Worm (Caenorhabditis elegans) whole organism, mixed stage, embryonic: ENCODE results near the gene ssq-4.

Experiments
- M03D4.4 ChIP-seq: sonication (generic microtip); optimal IDR thresholded peaks from 2 replicates; lab custom pipeline; 2017; ENCODE audit warnings: mild to moderate bottlenecking, missing genetic modification characterization, missing compliant biosample characterization
- bed-3 ChIP-seq: fragments of 200-800 bp; sonication (Bioruptor generic); optimal IDR thresholded peaks from 3 replicates; lab custom pipeline; 2018; ENCODE audit warnings: mild to moderate bottlenecking, missing genetic modification characterization, moderate library complexity, missing compliant biosample characterization
- blmp-1 ChIP-seq: fragments of 150-350 bp; optimal IDR thresholded peaks from 2 replicates; lab custom pipeline; 2014; ENCODE audit warnings: missing biosample characterization, missing genetic modification characterization
- ceh-39 ChIP-seq: fragments of 150-350 bp; optimal IDR thresholded peaks from 2 replicates; lab custom pipeline; 2014; ENCODE audit warnings: missing biosample characterization, missing genetic modification characterization
- ceh-43 ChIP-seq: fragments of 200-800 bp; sonication (Bioruptor generic); optimal IDR thresholded peaks from 2 replicates; lab custom pipeline; 2018; ENCODE audit warnings: mild to moderate bottlenecking, missing genetic modification characterization, moderate library complexity, missing compliant biosample characterization
- ceh-83 ChIP-seq: fragments of 200-800 bp; sonication (Bioruptor generic); optimal IDR thresholded peaks from 2 replicates; lab custom pipeline; 2018; ENCODE audit warnings: mild to moderate bottlenecking, missing genetic modification characterization, missing compliant biosample characterization
- ces-1 ChIP-seq: fragments of 150-350 bp; optimal IDR thresholded peaks from 2 replicates; lab custom pipeline; 2014; ENCODE audit warnings: missing biosample characterization, missing genetic modification reagents, missing genetic modification characterization
- cnd-1 ChIP-seq: fragments of 200-800 bp; sonication (Bioruptor generic); optimal IDR thresholded peaks from 2 replicates; lab custom pipeline; 2018; ENCODE audit warnings: mild to moderate bottlenecking, missing genetic modification characterization, missing compliant biosample characterization
- drap-1 ChIP-seq: fragments of 200-800 bp; sonication (Bioruptor generic); optimal IDR thresholded peaks from 3 replicates; lab custom pipeline; 2018; ENCODE audit warnings: mild to moderate bottlenecking, missing genetic modification characterization, missing compliant biosample characterization
- elt-3 ChIP-seq: fragments of 150-350 bp; optimal IDR thresholded peaks from 2 replicates; lab custom pipeline; 2014; ENCODE audit warnings: missing biosample characterization, missing genetic modification characterization
- flh-1 ChIP-seq: fragments of 200-800 bp; sonication (Bioruptor generic); optimal IDR thresholded peaks from 2 replicates; lab custom pipeline; 2018; ENCODE audit warnings: mild to moderate bottlenecking, missing genetic modification characterization, moderate library complexity, missing compliant biosample characterization
- ham-2 ChIP-seq: fragments of 200-800 bp; sonication (Bioruptor generic); optimal IDR thresholded peaks from 2 replicates; lab custom pipeline; 2018; ENCODE audit warnings: mild to moderate bottlenecking, missing genetic modification characterization, missing compliant biosample characterization
- lin-13 ChIP-seq: fragments of 150-350 bp; optimal IDR thresholded peaks from 2 replicates; lab custom pipeline; 2014; ENCODE audit warnings: missing biosample characterization, missing genetic modification characterization
- lsy-2 ChIP-seq: fragments of 150-350 bp; optimal IDR thresholded peaks from 2 replicates; lab custom pipeline; 2014; ENCODE audit warnings: missing biosample characterization, missing genetic modification characterization
- mab-5 ChIP-seq: fragments of 150-350 bp; optimal IDR thresholded peaks from 2 replicates; lab custom pipeline; 2014; ENCODE audit warnings: missing biosample characterization, missing genetic modification characterization
- mep-1 ChIP-seq: fragments of 150-350 bp; optimal IDR thresholded peaks from 2 replicates; lab custom pipeline; 2017; ENCODE audit warnings: missing biosample characterization, missing genetic modification reagents, missing genetic modification characterization, inconsistent platforms
- mls-2 ChIP-seq: sonication (generic microtip); optimal IDR thresholded peaks from 2 replicates; lab custom pipeline; 2016; ENCODE audit warnings: mild to moderate bottlenecking, missing genetic modification characterization, moderate library complexity, missing compliant biosample characterization
- nhr-12 ChIP-seq: fragments of 150-350 bp; optimal IDR thresholded peaks from 2 replicates; lab custom pipeline; 2014; ENCODE audit warnings: missing biosample characterization, missing genetic modification characterization
- nhr-2 ChIP-seq: fragments of 150-350 bp; optimal IDR thresholded peaks from 2 replicates; lab custom pipeline; 2014; ENCODE audit warnings: missing biosample characterization, missing genetic modification characterization
- nhr-237 ChIP-seq: fragments of 150-350 bp; optimal IDR thresholded peaks from 2 replicates; lab custom pipeline; 2014; ENCODE audit warnings: missing biosample characterization, missing genetic modification characterization
- nhr-28 ChIP-seq: fragments of 150-350 bp; optimal IDR thresholded peaks from 2 replicates; lab custom pipeline; 2014; ENCODE audit warnings: missing biosample characterization, missing genetic modification characterization
- sem-2 ChIP-seq: fragments of 200-800 bp; sonication (Bioruptor generic); optimal IDR thresholded peaks from 2 replicates; lab custom pipeline; 2018; ENCODE audit warnings: mild to moderate bottlenecking, missing genetic modification characterization, missing compliant biosample characterization
- snpc-4 ChIP-seq: fragments of 150-350 bp; optimal IDR thresholded peaks from 2 replicates; lab custom pipeline; 2014; ENCODE audit warnings: missing biosample characterization, missing genetic modification characterization
- sptf-1 ChIP-seq: sonication (generic microtip); optimal IDR thresholded peaks from 2 replicates; lab custom pipeline; 2017; ENCODE audit warnings: mild to moderate bottlenecking, missing genetic modification characterization, moderate library complexity, missing compliant biosample characterization
- tbx-8 ChIP-seq: fragments of 200-800 bp; sonication (Bioruptor generic); optimal IDR thresholded peaks from 2 replicates; lab custom pipeline; 2018; ENCODE audit warnings: mild to moderate bottlenecking, missing genetic modification characterization, moderate library complexity, missing compliant biosample characterization
- unc-120 ChIP-seq: sonication (generic microtip); optimal IDR thresholded peaks from 2 replicates; lab custom pipeline; 2017; ENCODE audit warnings: missing genetic modification characterization, missing compliant biosample characterization; ENCODE audit not compliant: poor library complexity, severe bottlenecking
- unc-39 ChIP-seq: fragments of 150-350 bp; optimal IDR thresholded peaks from 2 replicates; lab custom pipeline; 2014; ENCODE audit warnings: missing biosample characterization, missing genetic modification characterization
- unc-62 ChIP-seq: fragments of 150-350 bp; optimal IDR thresholded peaks from 2 replicates; lab custom pipeline; 2014; ENCODE audit warnings: missing biosample characterization, missing genetic modification reagents, missing genetic modification characterization
- zip-8 ChIP-seq: fragments of 150-350 bp; optimal IDR thresholded peaks from 2 replicates; lab custom pipeline; 2014; ENCODE audit warnings: missing biosample characterization, missing genetic modification characterization
- ztf-11 ChIP-seq: fragments of 150-350 bp; optimal IDR thresholded peaks from 2 replicates; lab custom pipeline; 2014; ENCODE audit warnings: missing biosample characterization, missing genetic modification characterization

ssq-4 gene

DNA sequence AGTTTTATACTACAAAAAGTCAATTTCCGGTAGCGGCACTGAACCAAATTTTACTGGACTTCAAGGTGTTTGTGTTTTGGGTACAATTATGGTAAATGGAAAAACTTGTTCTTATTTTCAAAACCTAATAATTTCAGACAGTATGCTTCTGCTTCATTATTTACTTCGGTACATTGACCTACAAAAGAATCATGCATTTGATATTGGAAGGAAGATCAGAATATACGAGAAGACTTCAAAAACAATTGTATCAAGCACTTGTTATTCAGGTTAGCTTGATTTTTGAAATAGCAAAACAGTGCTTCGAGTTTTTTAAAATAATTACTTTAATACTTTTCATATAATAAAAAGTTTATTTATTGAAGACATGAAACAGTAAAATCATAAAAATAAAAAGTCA is 23.2 kb upstream of the ssq-4 start:
- no peak for TF ChIP-seq mep-1 (tag; lab: Kevin White, UChicago)
- TF ChIP-seq blmp-1 = no peak
- no peak for TF ChIP-seq sem-2 (GFP tag; lab: Kevin White, UChicago)
- no peak for TF ChIP-seq tbx-8 (GFP tag; lab: Kevin White, UChicago)
- no peak for TF ChIP-seq ceh-39
- TF ChIP-seq mab-5 (tag; lab: Kevin White, UChicago) = no peak
- TF ChIP-seq elt-3 (tag; lab: Kevin White, UChicago) = no peak
- no peak for TF ChIP-seq zip-8
- TF ChIP-seq bed-3 = no peak
- TF ChIP-seq ceh-43 (GFP tag; lab: Kevin White, UChicago) = no peak
- TF ChIP-seq nhr-237 = no peak
- no peak for TF ChIP-seq cnd-1 (tag; lab: Kevin White, UChicago)
- no peak for TF ChIP-seq ces-1 (GFP tag; lab: Kevin White, UChicago)
- no peak for TF ChIP-seq unc-39 (tag; lab: Kevin White, UChicago)
- no peak for TF ChIP-seq lsy-2 (tag; lab: Kevin White, UChicago)

- TF ChIP-seq elt-3 (tag; lab: Kevin White, UChicago) (no peak), blmp-1 (no peak), unc-120 (no peak), M03D4.4 (tag; lab: Kevin White, UChicago) (no peak), ceh-83 (no peak)
Observed at ce11 chrIV:4995842-4996241, 20.4 kb upstream of the ssq-4 start, which contains the start of gene ssq-2. ssq-2 (plus strand) TSS chrIV:4996142.

ce11 chrIV:4996956-4997355 is 19.3 kb upstream of the ssq-4 start:
- no peak for TF ChIP-seq mep-1 (tag; lab: Kevin White, UChicago)
- TF ChIP-seq flh-1 (GFP tag; lab: Kevin White, UChicago) = no peak
- no peak for TF ChIP-seq unc-120
- TF ChIP-seq ham-2 (GFP tag; lab: Kevin White, UChicago) = no peak
- TF ChIP-seq ceh-39 = no peak
- no peak for TF ChIP-seq blmp-1
- no peak for TF ChIP-seq snpc-4
- TF ChIP-seq cnd-1 (tag; lab: Kevin White, UChicago) = no peak
- TF ChIP-seq sptf-1 = no peak
- TF ChIP-seq tbx-8 (GFP tag; lab: Kevin White, UChicago) = no peak
- no peak for TF ChIP-seq ztf-11 (tag; lab: Kevin White, UChicago)
- TF ChIP-seq ces-1 (GFP tag; lab: Kevin White, UChicago) = no peak
- TF ChIP-seq mab-5 (tag; lab: Kevin White, UChicago) = no peak
- no peak for TF ChIP-seq ceh-43 (GFP tag; lab: Kevin White, UChicago)
- no peak for TF ChIP-seq nhr-12 (tag; lab: Kevin White, UChicago)
- TF ChIP-seq mls-2 (tag; lab: Kevin White, UChicago) = no peak
- TF ChIP-seq drap-1 (GFP tag; lab: Kevin White, UChicago) = no peak
- TF ChIP-seq unc-62 (GFP tag; lab: Kevin White, UChicago) = no peak

DNA sequence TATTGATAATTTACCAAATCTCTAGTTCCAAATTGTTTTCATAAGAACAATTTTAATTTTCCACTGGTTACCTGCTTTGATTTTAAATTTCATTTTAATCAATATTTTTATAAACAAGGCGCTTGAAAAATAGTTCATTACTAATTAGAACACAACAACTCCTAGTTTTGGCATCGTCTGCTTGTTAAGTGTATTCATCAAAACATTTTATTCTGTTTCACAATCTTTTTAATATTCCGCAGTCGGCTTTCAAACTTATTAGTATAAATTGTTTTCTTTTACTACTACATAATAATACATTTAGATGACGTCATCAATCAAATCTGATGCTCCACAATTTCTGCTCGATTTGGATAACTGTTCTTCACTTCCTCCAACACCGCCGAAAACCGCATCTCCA is 13.8 kb upstream of the ssq-4 start, which contains the start of gene pes-1:
Gene pes-1 (plus strand): TSS at position 301 of the 400 bp plus-strand sequence.
- TF ChIP-seq nhr-12 (tag; lab: Kevin White, UChicago) (no peak), zip-8 (peak; percentile 30), elt-3 (tag; lab: Kevin White, UChicago) (no peak)

DNA sequence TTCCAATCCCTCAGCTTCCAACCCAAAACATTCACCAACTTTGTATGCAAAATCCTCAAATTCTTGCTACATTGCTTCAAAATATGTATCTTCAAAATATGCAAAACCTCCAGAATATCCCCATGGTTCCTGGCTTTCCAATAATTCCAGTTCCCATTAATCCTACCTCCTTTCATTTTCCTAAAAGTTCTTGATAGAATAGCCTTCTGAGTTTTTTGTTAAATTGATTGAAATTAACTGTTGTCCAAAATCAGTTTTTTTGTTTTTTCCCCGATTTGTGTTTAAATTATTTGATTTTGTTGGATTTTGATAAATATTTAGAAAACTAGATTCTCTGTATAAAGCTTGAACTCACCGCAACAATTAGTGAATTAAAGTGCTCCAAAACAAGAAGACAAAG is 11.1 kb upstream of the ssq-4 start:
- TF ChIP-seq mep-1 (tag; lab: Kevin White, UChicago) = no peak
- TF ChIP-seq ceh-43 (GFP tag; lab: Kevin White, UChicago) = no peak
- no peak for TF ChIP-seq cnd-1 (tag; lab: Kevin White, UChicago)
- TF ChIP-seq unc-120 = no peak
- TF ChIP-seq drap-1 (GFP tag; lab: Kevin White, UChicago) = no peak
- TF ChIP-seq ceh-39 = no peak
- no peak for TF ChIP-seq ham-2 (GFP tag; lab: Kevin White, UChicago)
- no peak for TF ChIP-seq nhr-2 (tag; lab: Kevin White, UChicago)
- TF ChIP-seq snpc-4 = no peak
- TF ChIP-seq nhr-28 = no peak

DNA sequence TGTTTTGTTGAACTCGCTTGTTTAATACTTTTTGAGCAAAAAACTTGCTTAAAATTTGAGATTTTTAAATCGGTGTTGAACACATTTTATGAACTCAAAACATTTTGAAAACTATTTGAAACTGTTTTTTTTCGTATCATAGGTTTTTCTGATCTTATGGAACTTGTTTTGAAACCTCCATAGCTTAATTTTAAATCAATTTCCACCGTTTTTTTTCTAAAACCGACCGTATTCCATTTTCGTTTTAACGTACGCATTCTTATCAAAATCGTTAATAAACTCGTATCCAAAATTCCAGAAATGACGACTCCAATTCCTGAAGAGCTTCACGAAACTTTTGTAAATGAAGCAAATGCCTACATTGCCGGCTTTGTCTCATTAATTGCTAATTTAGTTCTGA is 7.9 kb upstream of the ssq-4 start, which contains the start of gene srm-2:
Gene srm-2 (plus strand): TSS at position 301 of the 400 bp plus-strand sequence.
- TF ChIP-seq nhr-12 (tag; lab: Kevin White, UChicago) (no peak), unc-62 (GFP tag; lab: Kevin White, UChicago) (no peak), lin-13 (no peak), unc-39 (tag; lab: Kevin White, UChicago) (no peak), ces-1 (GFP tag; lab: Kevin White, UChicago) (no peak)
